Worm (Caenorhabditis elegans) whole organism, L4 larva: Measurements from ENCODE around the gene T23F2.2.

Experiments used
- aha-1 ChIP-seq: fragments of 150-350 bp; peaks from one replicate; lab custom pipeline; 2014; ENCODE audit warnings: missing biosample characterization, missing genetic modification characterization
- dpl-1 ChIP-seq: fragments of 150-350 bp; optimal IDR thresholded peaks from 2 replicates; lab custom pipeline; 2014; ENCODE audit warnings: missing biosample characterization, missing genetic modification reagents, missing genetic modification characterization
- dve-1 ChIP-seq: sonication (generic microtip); optimal IDR thresholded peaks from 2 replicates; lab custom pipeline; 2017; ENCODE audit warnings: antibody characterized with exemption, mild to moderate bottlenecking, missing genetic modification characterization, missing compliant biosample characterization; ENCODE audit not compliant: insufficient read depth
- fos-1 ChIP-seq: fragments of 150-350 bp; optimal IDR thresholded peaks from 2 replicates; lab custom pipeline; 2014; ENCODE audit warnings: missing biosample characterization, missing genetic modification characterization
- hif-1 ChIP-seq, 2 experiments: sonication (generic microtip); optimal IDR thresholded peaks; 2 replicates each; lab custom pipeline; 2016 to 2017; ENCODE audit warnings: missing compliant biosample characterization in 2 of 2, missing genetic modification characterization in 2 of 2, missing genetic modification reagents in 2 of 2, missing genotype in 2 of 2, mild to moderate bottlenecking in 1 of 2
- mep-1 ChIP-seq: fragments of 150-350 bp; sonication (generic microtip); optimal IDR thresholded peaks from 3 replicates; lab custom pipeline; 2014; ENCODE audit warnings: missing biosample characterization, missing genetic modification characterization
- nhr-11 ChIP-seq: fragments of 150-350 bp; optimal IDR thresholded peaks from 2 replicates; lab custom pipeline; 2014; ENCODE audit warnings: missing biosample characterization, missing genetic modification characterization
- php-3 ChIP-seq: fragments of 200-800 bp; sonication (Bioruptor generic); IDR thresholded peaks from 2 replicates; pipeline ENCODE4 v1.3.6; 2022; ENCODE audit warnings: missing genetic modification reagents, missing genetic modification characterization, missing compliant biosample characterization
- pqm-1 ChIP-seq: sonication (generic microtip); optimal IDR thresholded peaks from 2 replicates; lab custom pipeline; 2017; ENCODE audit warnings: missing biosample characterization, missing genetic modification characterization
- zag-1 ChIP-seq: fragments of 150-350 bp; optimal IDR thresholded peaks from 2 replicates; lab custom pipeline; 2014; ENCODE audit warnings: missing biosample characterization, missing genetic modification characterization

ce11 chrX:5466149-5466548 is 38.9 kb downstream of the T23F2.2 start:
- no peak for TF ChIP-seq dpl-1 (GFP tag; lab: Kevin White, UChicago)
- TF ChIP-seq mep-1 (tag; lab: Kevin White, UChicago) = no peak
- TF ChIP-seq pqm-1 = no peak
- no peak for TF ChIP-seq php-3 (GFP tag; lab: Robert Waterston, UW)
- TF ChIP-seq hif-1 (tag; optimal IDR thresholded peaks at IDR 0.05; lab: Kevin White, UChicago) = no peak
- no peak for TF ChIP-seq fos-1 (tag; lab: Kevin White, UChicago)
- no peak for TF ChIP-seq dve-1 (tag; lab: Kevin White, UChicago)
- TF ChIP-seq aha-1 (tag; lab: Kevin White, UChicago) = no peak
- TF ChIP-seq zag-1 (tag; lab: Kevin White, UChicago) = no peak
- TF ChIP-seq nhr-11 (tag; lab: Kevin White, UChicago) = no peak
